Worm (Caenorhabditis elegans): ENCODE measurements around the gene col-152.
A peak's percentile ranks its signal among the peaks of the same experiment; 100 is the strongest.

The col-152 gene

DNA sequence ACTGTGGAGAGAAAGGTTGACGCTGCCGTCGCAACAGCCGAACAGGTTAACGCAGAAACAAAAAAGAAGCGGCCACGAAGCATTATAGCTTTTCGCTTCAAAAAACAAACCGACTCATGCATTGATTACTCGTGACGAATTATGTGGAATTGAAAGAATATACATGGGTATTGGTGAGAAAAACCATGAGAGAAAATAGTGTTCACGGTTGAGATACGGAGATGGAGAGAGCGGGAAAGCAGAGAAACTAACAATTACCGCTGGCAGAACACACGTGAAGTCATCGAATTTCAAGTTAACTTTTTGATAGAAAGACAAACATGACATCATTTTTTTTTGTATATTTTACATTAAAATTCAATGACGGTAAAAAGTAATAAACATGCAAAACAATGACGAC is 25.4 kb upstream of the col-152 start:
- TF ChIP-seq unc-39 (tag; optimal IDR thresholded peaks at IDR 0.05) (no peak), sptf-1 (tag; optimal IDR thresholded peaks at IDR 0.05) (peak; percentile 6)

DNA sequence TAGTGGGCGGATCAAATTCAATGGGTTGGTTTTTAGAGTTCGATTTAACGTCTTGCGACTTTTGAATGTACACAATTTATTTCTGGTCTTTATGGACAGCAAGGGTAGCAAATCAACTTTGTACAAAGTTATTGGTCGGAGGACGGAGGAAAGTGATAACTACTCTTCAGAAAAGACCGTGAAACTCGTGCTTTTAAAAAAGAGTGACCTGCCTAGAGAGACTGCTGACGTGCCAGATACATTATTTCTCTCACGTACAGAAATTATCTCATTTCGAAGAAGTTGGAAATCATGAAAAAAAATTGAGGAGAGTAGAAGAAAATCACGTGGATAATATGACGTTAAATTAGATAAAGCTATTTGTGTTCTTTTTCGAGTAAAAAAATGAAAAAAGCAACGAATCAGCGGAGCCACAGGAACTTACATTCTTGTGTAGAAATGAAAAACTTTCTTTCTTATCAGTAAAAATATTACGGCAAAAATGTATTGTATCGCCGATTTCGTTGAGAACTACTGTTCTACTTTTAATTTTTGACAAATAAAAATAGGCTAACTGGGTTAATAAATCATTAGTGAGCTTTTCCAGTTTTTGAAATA is 24.5 kb upstream of the col-152 start, which contains the start of gene ppm-1.A:
ppm-1.A (minus strand) TSS at position 294 of the 597 bp plus-strand sequence.
- TF ChIP-seq nhr-2 (tag; optimal IDR thresholded peaks at IDR 0.05) (no peak), ces-1 (GFP tag; optimal IDR thresholded peaks at IDR 0.05) (no peak), tbx-8 (GFP tag; optimal IDR thresholded peaks at IDR 0.05) (no peak), hlh-1 (tag; optimal IDR thresholded peaks at IDR 0.05) (no peak), ceh-43 (GFP tag; optimal IDR thresholded peaks at IDR 0.05) (no peak), nhr-237 (tag; optimal IDR thresholded peaks at IDR 0.05) (no peak), sptf-1 (tag; optimal IDR thresholded peaks at IDR 0.05) (no peak), mep-1 (tag; optimal IDR thresholded peaks at IDR 0.05) (no peak), nhr-12 (tag; optimal IDR thresholded peaks at IDR 0.05) (no peak), ceh-39 (tag; optimal IDR thresholded peaks at IDR 0.05) (no peak), lsy-2 (tag; optimal IDR thresholded peaks at IDR 0.05) (no peak), M03D4.4 (tag; optimal IDR thresholded peaks at IDR 0.05) (no peak), sem-2 (GFP tag; optimal IDR thresholded peaks at IDR 0.05) (no peak), pha-4 (tag; optimal IDR thresholded peaks at IDR 0.05) (no peak), drap-1 (GFP tag; optimal IDR thresholded peaks at IDR 0.05) (no peak), elt-1 (tag; optimal IDR thresholded peaks at IDR 0.05; ENCODE audit: borderline replicate concordance, insufficient read depth) (no peak), flh-1 (GFP tag; optimal IDR thresholded peaks at IDR 0.05) (no peak)

DNA sequence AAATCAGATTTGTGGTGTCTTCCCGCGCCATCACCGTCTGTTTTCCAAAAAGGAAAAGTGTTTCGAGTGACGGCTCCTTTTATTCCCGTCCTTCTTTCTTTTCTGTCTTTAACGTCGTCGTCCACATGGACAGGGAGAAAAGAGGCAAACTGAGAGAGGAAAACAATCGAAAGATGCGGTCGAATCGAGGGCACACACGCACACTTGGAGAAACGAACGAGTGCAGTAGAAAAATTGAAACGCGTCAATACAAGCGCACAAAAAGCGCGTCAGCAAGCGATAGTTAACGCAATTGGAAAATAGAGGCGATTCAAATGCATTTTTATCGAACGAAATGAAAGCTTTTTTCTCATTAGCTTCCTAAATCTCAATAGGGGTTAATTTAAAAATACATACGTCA is 23.9 kb upstream of the col-152 start:
- TF ChIP-seq sptf-1 (tag; optimal IDR thresholded peaks at IDR 0.05) (peak; percentile 45), nhr-28 (tag; optimal IDR thresholded peaks at IDR 0.05) (no peak), nhr-237 (tag; optimal IDR thresholded peaks at IDR 0.05) (peak; percentile 42), elt-1 (tag; optimal IDR thresholded peaks at IDR 0.05; ENCODE audit: borderline replicate concordance, insufficient read depth) (no peak), unc-62 (GFP tag; optimal IDR thresholded peaks at IDR 0.05) (peak; percentile 6), ham-2 (GFP tag; optimal IDR thresholded peaks at IDR 0.05) (peak; percentile 34), unc-120 (tag; optimal IDR thresholded peaks at IDR 0.05; ENCODE audit: poor library complexity, severe bottlenecking) (peak; percentile 28), pha-4 (tag; optimal IDR thresholded peaks at IDR 0.05) (peak; percentile 72), sem-2 (GFP tag; optimal IDR thresholded peaks at IDR 0.05) (no peak), nhr-2 (tag; optimal IDR thresholded peaks at IDR 0.05) (no peak), drap-1 (GFP tag; optimal IDR thresholded peaks at IDR 0.05) (peak; percentile 36), hlh-1 (tag; optimal IDR thresholded peaks at IDR 0.05) (peak; percentile 58), lin-13 (tag; optimal IDR thresholded peaks at IDR 0.05) (peak; percentile 67), mep-1 (tag; optimal IDR thresholded peaks at IDR 0.05) (peak; percentile 82), tbx-8 (GFP tag; optimal IDR thresholded peaks at IDR 0.05) (no peak), nhr-76 (tag; optimal IDR thresholded peaks at IDR 0.05) (no peak), ceh-83 (GFP tag; optimal IDR thresholded peaks at IDR 0.05) (no peak), ces-1 (GFP tag; optimal IDR thresholded peaks at IDR 0.05) (peak; percentile 93), lsy-2 (tag; optimal IDR thresholded peaks at IDR 0.05) (peak; percentile 78), M03D4.4 (tag; optimal IDR thresholded peaks at IDR 0.05) (peak; percentile 17), ceh-39 (tag; optimal IDR thresholded peaks at IDR 0.05) (peak; percentile 30)

DNA sequence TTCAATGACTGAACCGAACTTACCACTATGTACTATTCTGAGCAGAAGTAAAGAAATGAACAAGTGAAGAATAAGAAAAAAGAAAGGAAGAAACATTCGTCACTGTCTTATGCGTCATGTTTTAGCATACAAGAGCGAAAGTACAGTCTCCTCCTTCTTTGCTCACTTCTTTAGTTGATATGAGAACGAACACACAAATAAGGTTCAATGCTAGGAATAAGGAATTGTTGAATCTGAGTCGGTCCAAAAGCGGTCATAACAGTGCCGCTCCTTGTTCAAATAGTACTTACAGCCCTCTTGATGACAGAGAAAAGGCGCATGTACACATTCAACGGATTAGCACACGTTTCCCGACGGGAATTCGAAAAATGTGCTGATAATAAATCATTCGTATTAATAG is 21.6 kb upstream of the col-152 start, which contains the start of gene F25D1.8:
F25D1.8 (plus strand) TSS at position 301 of the 400 bp plus-strand sequence.
- TF ChIP-seq elt-1 (tag; optimal IDR thresholded peaks at IDR 0.05; ENCODE audit: borderline replicate concordance, insufficient read depth) (no peak), drap-1 (GFP tag; optimal IDR thresholded peaks at IDR 0.05) (no peak), unc-62 (GFP tag; optimal IDR thresholded peaks at IDR 0.05) (no peak), cnd-1 (tag; optimal IDR thresholded peaks at IDR 0.05) (no peak)

DNA sequence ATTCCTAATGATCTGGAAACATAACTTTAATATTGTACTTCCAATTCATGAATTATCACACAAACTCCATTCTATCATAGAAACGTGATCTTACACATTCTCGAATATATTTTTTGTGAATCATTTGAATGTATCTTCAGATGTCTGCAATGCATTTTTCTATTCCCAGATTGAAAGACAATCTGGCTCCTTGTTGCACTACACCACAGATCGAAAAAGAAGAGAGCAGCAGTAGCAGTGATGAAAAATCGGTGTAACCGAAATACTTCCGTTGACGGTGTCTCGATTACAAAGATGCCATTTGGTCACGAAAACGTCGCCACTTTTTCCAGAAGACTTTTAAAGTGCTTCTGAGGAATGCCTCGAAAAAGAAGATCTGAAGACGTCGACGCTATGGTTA is 20.7 kb upstream of the col-152 start, which contains the start of gene degt-1:
degt-1 (plus strand) TSS at position 301 of the 400 bp plus-strand sequence.
- TF ChIP-seq snpc-4 (tag; optimal IDR thresholded peaks at IDR 0.05): no peak
- no peak for TF ChIP-seq flh-1 (GFP tag; optimal IDR thresholded peaks at IDR 0.05)
- TF ChIP-seq mls-2 (tag; optimal IDR thresholded peaks at IDR 0.05): no peak
- TF ChIP-seq lsy-2 (tag; optimal IDR thresholded peaks at IDR 0.05): no peak
- no peak for TF ChIP-seq sem-2 (GFP tag; optimal IDR thresholded peaks at IDR 0.05)

DNA sequence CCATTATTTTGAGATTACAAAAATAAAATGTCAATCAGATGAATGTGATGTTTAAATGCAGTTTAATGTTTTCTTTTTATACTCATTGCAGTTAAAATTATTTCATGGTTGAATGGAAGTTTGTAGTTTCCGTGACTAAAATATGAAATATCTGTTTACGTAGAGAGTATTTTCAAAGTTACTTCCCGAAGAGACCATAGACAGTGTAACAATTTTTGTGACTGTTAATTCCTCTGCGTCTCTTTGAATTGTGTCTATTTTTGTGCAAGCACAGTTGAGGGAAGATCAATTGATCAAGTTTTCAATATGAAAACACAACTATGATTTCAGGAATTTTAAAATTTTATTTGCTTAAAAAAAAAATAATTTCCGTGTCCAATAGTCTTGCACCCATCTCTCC is 14.0 kb upstream of the col-152 start, which contains the start of gene F25D1.5:
F25D1.5 (minus strand) TSS at position 35 of the 400 bp plus-strand sequence.
- TF ChIP-seq cnd-1 (tag; optimal IDR thresholded peaks at IDR 0.05) (no peak), flh-1 (GFP tag; optimal IDR thresholded peaks at IDR 0.05) (no peak), lin-32 (GFP tag; optimal IDR thresholded peaks at IDR 0.05) (no peak), unc-120 (tag; optimal IDR thresholded peaks at IDR 0.05; ENCODE audit: poor library complexity, severe bottlenecking) (no peak), M03D4.4 (tag; optimal IDR thresholded peaks at IDR 0.05) (no peak), mab-5 (tag; optimal IDR thresholded peaks at IDR 0.05) (no peak), lin-13 (tag; optimal IDR thresholded peaks at IDR 0.05) (no peak), elt-3 (tag; optimal IDR thresholded peaks at IDR 0.05) (no peak), mls-2 (tag; optimal IDR thresholded peaks at IDR 0.05) (no peak), hlh-1 (tag; optimal IDR thresholded peaks at IDR 0.05) (no peak), ztf-11 (tag; optimal IDR thresholded peaks at IDR 0.05) (no peak), blmp-1 (tag; optimal IDR thresholded peaks at IDR 0.05) (no peak), sptf-1 (tag; optimal IDR thresholded peaks at IDR 0.05) (no peak)

All from whole organism, mixed stage, embryonic.